Fruit fly (Drosophila melanogaster) whole organism, prepupa: ENCODE data around the gene CG2147.
A peak's percentile ranks its signal among the peaks of the same experiment; 100 is the strongest.

Source experiments
- Blimp-1 ChIP-seq: fragments of 200-800 bp; sonication (Bioruptor generic); optimal IDR thresholded peaks from 3 replicates; lab custom pipeline; 2017; ENCODE audit warnings: missing biosample characterization, missing genetic modification characterization, mild to moderate bottlenecking, moderate library complexity, missing genetic modification reagents
- CG10631 ChIP-seq: fragments of 200-800 bp; sonication (Bioruptor generic); optimal IDR thresholded peaks from 2 replicates; lab custom pipeline; 2016; ENCODE audit warnings: missing biosample characterization, missing genetic modification characterization
- CG10669 ChIP-seq: fragments of 200-800 bp; sonication (Bioruptor generic); optimal IDR thresholded peaks from 3 replicates; lab custom pipeline; 2018; ENCODE audit warnings: missing biosample characterization, mild to moderate bottlenecking, missing genetic modification characterization, moderate library complexity
- CG11294 ChIP-seq: fragments of 200-800 bp; sonication (Bioruptor generic); IDR thresholded peaks from 2 replicates; pipeline ENCODE4 v1.3.6; 2022; ENCODE audit warnings: missing biosample characterization, missing genetic modification characterization
- CG11762 ChIP-seq: fragments of 200-800 bp; sonication (Bioruptor generic); optimal IDR thresholded peaks from 3 replicates; lab custom pipeline; 2016; ENCODE audit warnings: missing biosample characterization, missing genetic modification characterization; ENCODE audit not compliant: insufficient read depth
- CG11902 ChIP-seq: fragments of 200-800 bp; sonication (Bioruptor generic); optimal IDR thresholded peaks from 3 replicates; lab custom pipeline; 2016; ENCODE audit warnings: missing biosample characterization, missing genetic modification characterization
- CG15336 ChIP-seq: fragments of 200-800 bp; sonication (Bioruptor generic); IDR thresholded peaks from 2 replicates; pipeline ENCODE4 v1.3.6; 2022; ENCODE audit warnings: missing biosample characterization, missing genetic modification characterization
- CG16779 ChIP-seq: fragments of 200-800 bp; sonication (Bioruptor generic); optimal IDR thresholded peaks from 3 replicates; lab custom pipeline; 2017; ENCODE audit warnings: missing biosample characterization, mild to moderate bottlenecking, missing genetic modification characterization
- CG3032 ChIP-seq: fragments of 200-800 bp; optimal IDR thresholded peaks from 2 replicates; lab custom pipeline; 2019; ENCODE audit warnings: missing biosample characterization, mild to moderate bottlenecking, missing genetic modification characterization, moderate library complexity
- CG31627 ChIP-seq: fragments of 200-800 bp; sonication (Bioruptor generic); optimal IDR thresholded peaks from 3 replicates; lab custom pipeline; 2016; ENCODE audit warnings: missing biosample characterization, missing genetic modification characterization
- CG32006 ChIP-seq: fragments of 200-800 bp; sonication (Bioruptor generic); optimal IDR thresholded peaks from 3 replicates; lab custom pipeline; 2017; ENCODE audit warnings: missing biosample characterization, mild to moderate bottlenecking, missing genetic modification characterization
- CG34406 ChIP-seq: fragments of 200-800 bp; sonication (Bioruptor generic); optimal IDR thresholded peaks from 3 replicates; lab custom pipeline; 2016; ENCODE audit warnings: missing biosample characterization, missing genetic modification characterization
- CG3919 ChIP-seq: fragments of 200-800 bp; sonication (Bioruptor generic); optimal IDR thresholded peaks from 3 replicates; lab custom pipeline; 2016; ENCODE audit warnings: missing biosample characterization, missing genetic modification characterization
- CG6163 ChIP-seq: fragments of 200-800 bp; sonication (Bioruptor generic); IDR thresholded peaks from 3 replicates; pipeline ENCODE4 v1.3.6; 2022; ENCODE audit warnings: missing biosample characterization, missing genetic modification characterization
- CG6792 ChIP-seq: fragments of 200-800 bp; sonication (Bioruptor generic); optimal IDR thresholded peaks from 3 replicates; lab custom pipeline; 2016; ENCODE audit warnings: missing biosample characterization, missing genetic modification characterization
- CG6808 ChIP-seq: fragments of 200-800 bp; sonication (Bioruptor generic); optimal IDR thresholded peaks from 3 replicates; lab custom pipeline; 2017; ENCODE audit warnings: missing biosample characterization, missing genetic modification characterization, mild to moderate bottlenecking, moderate library complexity, missing genetic modification reagents
- CG6854 ChIP-seq: fragments of 200-800 bp; sonication (Bioruptor generic); optimal IDR thresholded peaks from 2 replicates; lab custom pipeline; 2017; ENCODE audit warnings: missing biosample characterization, mild to moderate bottlenecking, missing genetic modification characterization
- CG8119 ChIP-seq: fragments of 200-800 bp; sonication (Bioruptor generic); IDR thresholded peaks from 3 replicates; pipeline ENCODE4 v1.3.6; 2022; ENCODE audit warnings: missing biosample characterization, missing genetic modification characterization
- CG8319 ChIP-seq: fragments of 200-800 bp; sonication (Bioruptor generic); optimal IDR thresholded peaks from 3 replicates; lab custom pipeline; 2016; ENCODE audit warnings: missing biosample characterization, missing genetic modification characterization
- CG9139 ChIP-seq: fragments of 200-800 bp; sonication (Bioruptor generic); optimal IDR thresholded peaks from 3 replicates; lab custom pipeline; 2017; ENCODE audit warnings: missing biosample characterization, mild to moderate bottlenecking, missing genetic modification characterization
- Eip75B ChIP-seq: fragments of 200-800 bp; sonication (Bioruptor generic); optimal IDR thresholded peaks from 3 replicates; lab custom pipeline; 2016; ENCODE audit warnings: missing biosample characterization, missing genetic modification characterization
- Eip78C ChIP-seq: fragments of 200-800 bp; sonication (Bioruptor generic); peaks from one replicate; lab custom pipeline; 2016; ENCODE audit warnings: missing biosample characterization, missing genetic modification characterization
- Ets96B ChIP-seq: fragments of 200-800 bp; optimal IDR thresholded peaks from 2 replicates; lab custom pipeline; 2019; ENCODE audit warnings: missing biosample characterization, mild to moderate bottlenecking, missing genetic modification characterization, moderate library complexity
- Hr38 ChIP-seq: sonication (Bioruptor generic); optimal IDR thresholded peaks from 2 replicates; lab custom pipeline; 2016; ENCODE audit warnings: missing biosample characterization, missing genetic modification characterization
- Hr39 ChIP-seq: fragments of 200-800 bp; sonication (Bioruptor generic); optimal IDR thresholded peaks from 2 replicates; lab custom pipeline; 2016; ENCODE audit warnings: missing biosample characterization, missing genetic modification characterization
- Hr4 ChIP-seq: fragments of 200-800 bp; sonication (Bioruptor generic); optimal IDR thresholded peaks from 3 replicates; lab custom pipeline; 2016; ENCODE audit warnings: missing biosample characterization, missing genetic modification characterization
- Lpt ChIP-seq: fragments of 200-800 bp; sonication (Bioruptor generic); optimal IDR thresholded peaks from 3 replicates; lab custom pipeline; 2016; ENCODE audit warnings: missing biosample characterization, missing genetic modification characterization
- Met ChIP-seq: fragments of 200-800 bp; sonication (Bioruptor generic); optimal IDR thresholded peaks from 3 replicates; lab custom pipeline; 2016; ENCODE audit warnings: missing biosample characterization, missing genetic modification characterization
- OdsH ChIP-seq: fragments of 200-800 bp; sonication (Bioruptor generic); optimal IDR thresholded peaks from 3 replicates; lab custom pipeline; 2016; ENCODE audit warnings: missing biosample characterization, missing genetic modification characterization
- Smox ChIP-seq: fragments of 200-800 bp; sonication (Bioruptor generic); optimal IDR thresholded peaks from 3 replicates; lab custom pipeline; 2016; ENCODE audit warnings: missing biosample characterization, missing genetic modification characterization
- Sox102F ChIP-seq: fragments of 200-800 bp; sonication (Bioruptor generic); optimal IDR thresholded peaks from 2 replicates; lab custom pipeline; 2016; ENCODE audit warnings: missing biosample characterization, mild to moderate bottlenecking, missing genetic modification characterization
- Sox15 ChIP-seq: fragments of 200-800 bp; sonication (Bioruptor generic); optimal IDR thresholded peaks from 3 replicates; lab custom pipeline; 2016; ENCODE audit warnings: missing biosample characterization, missing genetic modification characterization
- acj6 ChIP-seq: fragments of 200-800 bp; sonication (Bioruptor generic); optimal IDR thresholded peaks from 3 replicates; lab custom pipeline; 2016; ENCODE audit warnings: missing biosample characterization, missing genetic modification characterization
- cyc ChIP-seq: fragments of 200-800 bp; sonication (Bioruptor generic); optimal IDR thresholded peaks from 3 replicates; lab custom pipeline; 2016; ENCODE audit warnings: missing biosample characterization, missing genetic modification characterization
- dac ChIP-seq: fragments of 200-800 bp; sonication (Bioruptor generic); optimal IDR thresholded peaks from 2 replicates; lab custom pipeline; 2017; ENCODE audit warnings: missing biosample characterization, mild to moderate bottlenecking, missing genetic modification characterization
- dsx ChIP-seq: fragments of 200-800 bp; optimal IDR thresholded peaks from 3 replicates; lab custom pipeline; 2019; ENCODE audit warnings: missing biosample characterization, mild to moderate bottlenecking, missing genetic modification characterization, moderate library complexity; ENCODE audit not compliant: poor library complexity, severe bottlenecking
- esn ChIP-seq: fragments of 200-800 bp; sonication (Bioruptor generic); optimal IDR thresholded peaks from 2 replicates; lab custom pipeline; 2016; ENCODE audit warnings: missing biosample characterization, mild to moderate bottlenecking, missing genetic modification characterization, moderate library complexity
- fd59A ChIP-seq: fragments of 200-800 bp; sonication (Bioruptor generic); optimal IDR thresholded peaks from 2 replicates; lab custom pipeline; 2017; ENCODE audit warnings: missing biosample characterization, mild to moderate bottlenecking, missing genetic modification characterization, missing genetic modification reagents
- fd85E ChIP-seq: fragments of 200-800 bp; sonication (Bioruptor generic); optimal IDR thresholded peaks from 3 replicates; lab custom pipeline; 2016; ENCODE audit warnings: missing biosample characterization, missing genetic modification characterization
- fkh ChIP-seq: fragments of 200-800 bp; sonication (Bioruptor generic); optimal IDR thresholded peaks from 3 replicates; lab custom pipeline; 2017; ENCODE audit warnings: missing biosample characterization, mild to moderate bottlenecking, missing genetic modification characterization, moderate library complexity
- net ChIP-seq: fragments of 200-800 bp; sonication (Bioruptor generic); optimal IDR thresholded peaks from 3 replicates; lab custom pipeline; 2016; ENCODE audit warnings: missing biosample characterization, missing genetic modification characterization
- spab ChIP-seq: fragments of 200-800 bp; sonication (Bioruptor generic); optimal IDR thresholded peaks from 2 replicates; lab custom pipeline; 2017; ENCODE audit warnings: missing biosample characterization, mild to moderate bottlenecking, missing genetic modification characterization, missing genetic modification reagents
- ss ChIP-seq, 2 experiments: fragments of 200-800 bp; sonication (Bioruptor generic); optimal IDR thresholded peaks; 2 replicates in 1 of 2; 3 replicates in 1 of 2; lab custom pipeline; 2017 to 2018; ENCODE audit warnings: mild to moderate bottlenecking in 2 of 2, missing biosample characterization in 2 of 2, missing genetic modification characterization in 2 of 2, moderate library complexity in 1 of 2
- topi ChIP-seq: fragments of 200-800 bp; sonication (Bioruptor generic); optimal IDR thresholded peaks from 3 replicates; lab custom pipeline; 2016; ENCODE audit warnings: missing biosample characterization, missing genetic modification characterization
- vri ChIP-seq: fragments of 200-800 bp; sonication (Bioruptor generic); optimal IDR thresholded peaks from 3 replicates; lab custom pipeline; 2016; ENCODE audit warnings: missing biosample characterization, mild to moderate bottlenecking, missing genetic modification characterization

CG2147 gene

dm6 chrX:8196157-8196526 is 44.3 kb upstream of the CG2147 start (continued):
- TF ChIP-seq esn (peak; percentile 69), Blimp-1 (GFP tag; lab: Kevin White, UChicago) (no peak), CG32006 (GFP tag; lab: Kevin White, UChicago) (peak; percentile 66), fd59A (GFP tag; lab: Kevin White, UChicago) (peak; percentile 29), CG10631 (GFP tag; lab: Kevin White, UChicago) (peak; percentile 65), CG8319 (GFP tag; lab: Kevin White, UChicago) (no peak), CG31627 (GFP tag; lab: Kevin White, UChicago) (peak; percentile 35), Hr39 (GFP tag; lab: Kevin White, UChicago) (peak; percentile 14), CG11762 (GFP tag; lab: Kevin White, UChicago) (no peak), Eip75B (GFP tag; lab: Kevin White, UChicago) (no peak), CG11902 (GFP tag; lab: Kevin White, UChicago) (peak; percentile 7), CG11294 (no peak), CG6163 (GFP tag; lab: Robert Waterston, UW) (no peak), Lpt (GFP tag; lab: Kevin White, UChicago) (no peak), net (GFP tag; lab: Kevin White, UChicago) (peak; percentile 30), Eip78C (GFP tag; lab: Kevin White, UChicago) (peak; percentile 82), topi (peak; percentile 57), acj6 (GFP tag; lab: Kevin White, UChicago) (peak; percentile 16), CG3032 (tag; lab: Kevin White, UChicago) (no peak), cyc (GFP tag; lab: Kevin White, UChicago) (peak; percentile 32), CG10669 (GFP tag; lab: Kevin White, UChicago) (peak; percentile 5), ss (GFP tag; optimal IDR thresholded peaks at IDR 0.05; lab: Kevin White, UChicago) (peak in 1 of 2 experiments; percentile 21), Met (GFP tag; lab: Kevin White, UChicago) (peak; percentile 53), Sox102F (GFP tag; lab: Kevin White, UChicago) (peak; percentile 20), vri (GFP tag; lab: Kevin White, UChicago) (no peak), Smox (GFP tag; lab: Kevin White, UChicago) (peak; percentile 38), CG6808 (GFP tag; lab: Kevin White, UChicago) (peak; percentile 38), Hr38 (GFP tag; lab: Kevin White, UChicago) (no peak), OdsH (GFP tag; lab: Kevin White, UChicago) (peak; percentile 32), Ets96B (tag; lab: Kevin White, UChicago) (no peak), fkh (GFP tag; lab: Kevin White, UChicago) (no peak)

dm6 chrX:8196598-8197228 is 43.8 kb upstream of the CG2147 start:
- TF ChIP-seq Eip75B (GFP tag; lab: Kevin White, UChicago), result peak; percentile 79
- peak; percentile 66 for TF ChIP-seq CG31627 (GFP tag; lab: Kevin White, UChicago)
- TF ChIP-seq acj6 (GFP tag; lab: Kevin White, UChicago), result peak; percentile 70
- TF ChIP-seq vri (GFP tag; lab: Kevin White, UChicago), result peak; percentile 54
- TF ChIP-seq CG10669 (GFP tag; lab: Kevin White, UChicago), result peak; percentile 64
- TF ChIP-seq dac (GFP tag; lab: Kevin White, UChicago), result peak; percentile 31
- TF ChIP-seq fd85E (GFP tag; lab: Kevin White, UChicago), result no peak
- no peak for TF ChIP-seq fkh (GFP tag; lab: Kevin White, UChicago)
- TF ChIP-seq Sox15 (GFP tag; lab: Kevin White, UChicago), result peak; percentile 57
- TF ChIP-seq esn, result peak; percentile 62
- TF ChIP-seq CG34406, result peak; percentile 62
- peak; percentile 55 for TF ChIP-seq dsx (GFP tag; lab: Kevin White, UChicago)
- TF ChIP-seq CG32006 (GFP tag; lab: Kevin White, UChicago), result peak; percentile 69
- peak; percentile 59 for TF ChIP-seq Hr4 (GFP tag; lab: Kevin White, UChicago)
- peak; percentile 52 for TF ChIP-seq Ets96B (tag; lab: Kevin White, UChicago)
- peak; percentile 80 for TF ChIP-seq Met (GFP tag; lab: Kevin White, UChicago)
- peak; percentile 34 for TF ChIP-seq spab (GFP tag; lab: Kevin White, UChicago)
- peak; percentile 82 for TF ChIP-seq CG15336
- TF ChIP-seq Eip78C (GFP tag; lab: Kevin White, UChicago), result peak; percentile 93
- peak; percentile 13 for TF ChIP-seq net (GFP tag; lab: Kevin White, UChicago)
- TF ChIP-seq CG16779 (tag; lab: Kevin White, UChicago), result peak; percentile 7
- peak; percentile 78 for TF ChIP-seq topi
- no peak for TF ChIP-seq Hr38 (GFP tag; lab: Kevin White, UChicago)
- TF ChIP-seq fd59A (GFP tag; lab: Kevin White, UChicago), result peak; percentile 31
- TF ChIP-seq CG3919 (GFP tag; lab: Kevin White, UChicago), result peak; percentile 82
- peak; percentile 71 for TF ChIP-seq CG6792 (GFP tag; lab: Kevin White, UChicago)
- peak; percentile 82 for TF ChIP-seq CG8119 (GFP tag; lab: Robert Waterston, UW)
- peak; percentile 44 for TF ChIP-seq CG8319 (GFP tag; lab: Kevin White, UChicago)
- peak; percentile 35 for TF ChIP-seq CG9139
- TF ChIP-seq CG6808 (GFP tag; lab: Kevin White, UChicago), result peak; percentile 29
- TF ChIP-seq CG6854, result peak; percentile 56
